Worm (Caenorhabditis elegans): Measurements from ENCODE around the gene noca-2.

Gene noca-2

ce11 chrX:11680851-11681250 lies 13.9 kb downstream of the noca-2 start, which contains the start of gene T04F8.7:
T04F8.7 (minus strand) TSS chrX:11680980.
- TF ChIP-seq nhr-41 (GFP tag; IDR thresholded peaks at IDR 0.05): 0 out of 2 replicates have a peak, but pooled peaks have one; percentile 13
- TF ChIP-seq nhr-28 (tag; optimal IDR thresholded peaks at IDR 0.05): peak; percentile 66
- peak; percentile 75 for TF ChIP-seq dve-1 (tag; optimal IDR thresholded peaks at IDR 0.05; ENCODE audit: insufficient read depth)
- TF ChIP-seq hlh-30 (tag; optimal IDR thresholded peaks at IDR 0.05; ENCODE audit: insufficient read depth): peak; percentile 65
- no peak for TF ChIP-seq daf-16 (GFP tag; optimal IDR thresholded peaks at IDR 0.05)
- peak; percentile 87 for TF ChIP-seq daf-16 (tag; optimal IDR thresholded peaks at IDR 0.05)
- TF ChIP-seq mxl-3 (GFP tag; optimal IDR thresholded peaks at IDR 0.05): peak; percentile 39
- no peak for TF ChIP-seq unc-130 (GFP tag; optimal IDR thresholded peaks at IDR 0.05)
- TF ChIP-seq hif-1 (tag; optimal IDR thresholded peaks at IDR 0.05): peak in 1 of 2 experiments; percentile 32
- TF ChIP-seq pqm-1 (tag; optimal IDR thresholded peaks at IDR 0.05): peak; percentile 50
- TF ChIP-seq skn-1 (tag; optimal IDR thresholded peaks at IDR 0.05): no peak
- TF ChIP-seq F49E8.2 (tag; optimal IDR thresholded peaks at IDR 0.05; ENCODE audit: borderline replicate concordance): no peak
- peak; percentile 95 for TF ChIP-seq aha-1 (tag)
- TF ChIP-seq madf-5 (GFP tag; IDR thresholded peaks at IDR 0.05): no peak
- no peak for TF ChIP-seq snpc-4 (tag; optimal IDR thresholded peaks at IDR 0.05)
- TF ChIP-seq dmd-6 (GFP tag; IDR thresholded peaks at IDR 0.05): peak; percentile 88
- no peak for TF ChIP-seq dmd-9 (GFP tag; IDR thresholded peaks at IDR 0.05)
- TF ChIP-seq ama-1 (optimal IDR thresholded peaks at IDR 0.05): no peak
- TF ChIP-seq nhr-48 (tag; optimal IDR thresholded peaks at IDR 0.05): peak; percentile 38
- peak; percentile 13 for TF ChIP-seq nhr-77 (tag; optimal IDR thresholded peaks at IDR 0.05)
- TF ChIP-seq tra-1 (GFP tag; IDR thresholded peaks at IDR 0.05): 0 out of 2 replicates have a peak, but pooled peaks have one; percentile 42
- TF ChIP-seq zip-2 (tag; optimal IDR thresholded peaks at IDR 0.05): no peak
- TF ChIP-seq daf-8 (GFP tag; IDR thresholded peaks at IDR 0.05): no peak
- TF ChIP-seq zfp-3 (GFP tag; conservative IDR thresholded peaks at IDR 0.05): no peak
- no peak for TF ChIP-seq ces-1 (GFP tag; optimal IDR thresholded peaks at IDR 0.05)
- peak; percentile 85 for TF ChIP-seq hlh-11 (tag; optimal IDR thresholded peaks at IDR 0.05)

ce11 chrX:11684261-11684660 lies 17.3 kb downstream of the noca-2 start, which contains the start of gene hnd-1:
hnd-1 (plus strand) TSS chrX:11684561.
- TF ChIP-seq lin-15B (tag; optimal IDR thresholded peaks at IDR 0.05) (no peak), Y75B8A.6 (GFP tag; IDR thresholded peaks at IDR 0.05) (no peak), nhr-111 (GFP tag; optimal IDR thresholded peaks at IDR 0.05) (no peak), mxl-3 (GFP tag; optimal IDR thresholded peaks at IDR 0.05) (no peak), php-3 (GFP tag; IDR thresholded peaks at IDR 0.05) (no peak), nhr-48 (tag; optimal IDR thresholded peaks at IDR 0.05) (no peak), duxl-1 (tag; optimal IDR thresholded peaks at IDR 0.05; ENCODE audit: poor library complexity) (no peak)

ce11 chrX:11687836-11688319 lies 21.0 kb downstream of the noca-2 start, which contains the start of gene C44C10.7:
C44C10.7 (minus strand) TSS chrX:11688269.
- TF ChIP-seq unc-62 (GFP tag; optimal IDR thresholded peaks at IDR 0.05 in 1 of 2): peak in 1 of 2 experiments; percentile 97
- TF ChIP-seq unc-62 (tag; optimal IDR thresholded peaks at IDR 0.05): no peak
- no peak for TF ChIP-seq ceh-82 (tag; optimal IDR thresholded peaks at IDR 0.05)

ce11 chrX:11690014-11690591 lies 23.2 kb downstream of the noca-2 start, which contains the start of the genes C44C10.10 and C44C10.5:
C44C10.10 (plus strand) TSS chrX:11690314.
C44C10.5 (plus strand) TSS chrX:11690541.
- TF ChIP-seq aha-1 (tag) (peak; percentile 7), madf-9 (GFP tag; conservative IDR thresholded peaks at IDR 0.05) (no peak), lin-15B (tag; optimal IDR thresholded peaks at IDR 0.05) (no peak), lin-38 (GFP tag; IDR thresholded peaks at IDR 0.05) (no peak), spr-3 (GFP tag; optimal IDR thresholded peaks at IDR 0.05) (no peak)

All from whole organism, L4 larva.